Worm (Caenorhabditis elegans) whole organism, L2 larva: Measurements from ENCODE around the gene nspg-10.

Experiments
- ceh-82 ChIP-seq: fragments of 150-350 bp; optimal IDR thresholded peaks from 2 replicates; lab custom pipeline; 2014; ENCODE audit warnings: missing biosample characterization, missing genetic modification characterization
- dmd-4 ChIP-seq: sonication (generic microtip); optimal IDR thresholded peaks from 2 replicates; lab custom pipeline; 2017; ENCODE audit warnings: missing biosample characterization, missing genetic modification characterization
- gmeb-1 ChIP-seq: fragments of 150-350 bp; optimal IDR thresholded peaks from 2 replicates; lab custom pipeline; 2014; ENCODE audit warnings: missing biosample characterization, missing genetic modification characterization
- nhr-10 ChIP-seq: sonication (generic microtip); optimal IDR thresholded peaks from 2 replicates; lab custom pipeline; 2017; ENCODE audit warnings: missing biosample characterization, missing genetic modification characterization
- sma-3 ChIP-seq: sonication (generic microtip); optimal IDR thresholded peaks from 2 replicates; lab custom pipeline; 2016; ENCODE audit warnings: missing genetic modification reagents, missing genetic modification characterization, missing compliant biosample characterization
- unc-62 ChIP-seq: fragments of 150-350 bp; optimal IDR thresholded peaks from 2 replicates; lab custom pipeline; 2014; ENCODE audit warnings: missing biosample characterization, missing genetic modification reagents, missing genetic modification characterization
- zag-1 ChIP-seq: fragments of 150-350 bp; optimal IDR thresholded peaks from 2 replicates; lab custom pipeline; 2014; ENCODE audit warnings: missing biosample characterization, missing genetic modification characterization

ce11 chrIV:4612597-4612996, 7.0 kb downstream of the nspg-10 start:
- no peak for TF ChIP-seq ceh-82 (tag; lab: Kevin White, UChicago)
- TF ChIP-seq sma-3 (GFP tag; lab: Kevin White, UChicago), result no peak
- TF ChIP-seq nhr-10 (tag; lab: Kevin White, UChicago), result no peak
- TF ChIP-seq gmeb-1, result no peak
- TF ChIP-seq unc-62 (GFP tag; lab: Kevin White, UChicago), result no peak
- no peak for TF ChIP-seq zag-1 (tag; lab: Kevin White, UChicago)
- TF ChIP-seq dmd-4 (tag; lab: Kevin White, UChicago), result no peak
